Fruit fly (Drosophila melanogaster): ENCODE results near the gene CG42717.
A peak's percentile ranks its signal among the peaks of the same experiment; 100 is the strongest.

The CG42717 gene

dm6 chr3L:16052145-16053025 lies 19.4 kb upstream of the CG42717 start (continued):
- peak; percentile 28 for TF ChIP-seq Elba2 (GFP tag; optimal IDR thresholded peaks at IDR 0.05)
- TF ChIP-seq CG6854 (GFP tag; optimal IDR thresholded peaks at IDR 0.05): peak; percentile 28
- TF ChIP-seq chm (GFP tag; IDR thresholded peaks at IDR 0.05): no peak; the same call in 1 of the 2 replicates
- peak; percentile 80 for TF ChIP-seq sens (GFP tag)
- TF ChIP-seq CG34422 (GFP tag; IDR thresholded peaks at IDR 0.05): no peak
- no peak for TF ChIP-seq klu (GFP tag; IDR thresholded peaks at IDR 0.05)
- TF ChIP-seq CG8478 (optimal IDR thresholded peaks at IDR 0.05): peak; percentile 99
- no peak for TF ChIP-seq CG11247 (GFP tag; IDR thresholded peaks at IDR 0.05)
- TF ChIP-seq CG10654 (GFP tag; optimal IDR thresholded peaks at IDR 0.05): no peak
- TF ChIP-seq Scr (GFP tag; IDR thresholded peaks at IDR 0.05; ENCODE audit: partially characterized antibody): no peak; the same call in 1 of the 2 replicates
- no peak for TF ChIP-seq Mrtf (GFP tag; IDR thresholded peaks at IDR 0.05)
- TF ChIP-seq p53 (GFP tag; optimal IDR thresholded peaks at IDR 0.05): no peak
- TF ChIP-seq jigr1 (GFP tag; IDR thresholded peaks at IDR 0.05): no peak
- TF ChIP-seq CG17568 (GFP tag; optimal IDR thresholded peaks at IDR 0.05): peak; percentile 16
- no peak for TF ChIP-seq CG11695 (GFP tag; IDR thresholded peaks at IDR 0.05)
- TF ChIP-seq CG2875 (GFP tag; optimal IDR thresholded peaks at IDR 0.05): no peak
- TF ChIP-seq CG16815 (GFP tag; optimal IDR thresholded peaks at IDR 0.05): no peak
- peak; percentile 4 to 96 for TF ChIP-seq Dfd (GFP tag; optimal IDR thresholded peaks at IDR 0.05)
- no peak for TF ChIP-seq CG31388 (GFP tag; optimal IDR thresholded peaks at IDR 0.05)
- TF ChIP-seq bbx (GFP tag; IDR thresholded peaks at IDR 0.05; ENCODE audit: partially characterized antibody): 0 out of 2 replicates have a peak, but pooled peaks have one; percentile 10
- TF ChIP-seq sna (GFP tag; IDR thresholded peaks at IDR 0.05; ENCODE audit: partially characterized antibody): no peak
- TF ChIP-seq grn (GFP tag; optimal IDR thresholded peaks at IDR 0.05): no peak
- no peak for TF ChIP-seq Doc3 (GFP tag; IDR thresholded peaks at IDR 0.05; ENCODE audit: partially characterized antibody)
- TF ChIP-seq so (GFP tag; IDR thresholded peaks at IDR 0.05): no peak
- no peak for TF ChIP-seq hkb (optimal IDR thresholded peaks at IDR 0.05)
- TF ChIP-seq hkb (GFP tag; IDR thresholded peaks at IDR 0.05): 0 out of 2 replicates have a peak, but pooled peaks have one; percentile 4
- TF ChIP-seq CoRest (tag; optimal IDR thresholded peaks at IDR 0.05): no peak
- peak; percentile 80 for TF ChIP-seq D (optimal IDR thresholded peaks at IDR 0.05)
- TF ChIP-seq D (GFP tag; optimal IDR thresholded peaks at IDR 0.05): peak; percentile 25
- peak; percentile 95 for TF ChIP-seq Hr39 (optimal IDR thresholded peaks at IDR 0.05)
- TF ChIP-seq Meics (GFP tag; optimal IDR thresholded peaks at IDR 0.05): no peak
- TF ChIP-seq B-H2 (GFP tag; optimal IDR thresholded peaks at IDR 0.05): no peak
- no peak for TF ChIP-seq CG10543 (GFP tag; optimal IDR thresholded peaks at IDR 0.05)
- no peak for TF ChIP-seq CG12744 (GFP tag; optimal IDR thresholded peaks at IDR 0.05)
- no peak for TF ChIP-seq gsb (GFP tag; IDR thresholded peaks at IDR 0.05)
- no peak for TF ChIP-seq pan (optimal IDR thresholded peaks at IDR 0.05)
- peak in 1 of 2 experiments; percentile 59 for TF ChIP-seq pan (GFP tag; optimal IDR thresholded peaks at IDR 0.05 in 1 of 2, IDR thresholded peaks at IDR 0.05 in 1 of 2)
- no peak for TF ChIP-seq ac (GFP tag; optimal IDR thresholded peaks at IDR 0.05)
- TF ChIP-seq Awh (GFP tag; IDR thresholded peaks at IDR 0.05): no peak
- no peak for TF ChIP-seq Rfx (GFP tag; IDR thresholded peaks at IDR 0.05)
- TF ChIP-seq emc (GFP tag; optimal IDR thresholded peaks at IDR 0.05): no peak
- no peak for TF ChIP-seq cad (GFP tag; optimal IDR thresholded peaks at IDR 0.05)
- TF ChIP-seq dm (GFP tag; optimal IDR thresholded peaks at IDR 0.05): no peak
- no peak for TF ChIP-seq tna (GFP tag; IDR thresholded peaks at IDR 0.05; ENCODE audit: partially characterized antibody)
- no peak for TF ChIP-seq CG4820 (GFP tag; optimal IDR thresholded peaks at IDR 0.05)
- no peak for TF ChIP-seq HLH4C (GFP tag; IDR thresholded peaks at IDR 0.05; ENCODE audit: partially characterized antibody)
- TF ChIP-seq ap (GFP tag; IDR thresholded peaks at IDR 0.05): no peak
- TF ChIP-seq CG1832 (GFP tag; optimal IDR thresholded peaks at IDR 0.05): peak; percentile 53
- TF ChIP-seq Fer1 (GFP tag; optimal IDR thresholded peaks at IDR 0.05): peak; percentile 1
- TF ChIP-seq slou (GFP tag; optimal IDR thresholded peaks at IDR 0.05): no peak
- no peak for TF ChIP-seq sob (GFP tag; IDR thresholded peaks at IDR 0.05)

Measured in whole organism, embryonic.